Worm (Caenorhabditis elegans) whole organism, late embryonic: Measurements from ENCODE around the gene T10H9.1.

Experiments
- ama-1 ChIP-seq: fragments of 150-350 bp; optimal IDR thresholded peaks from 2 replicates; lab custom pipeline; 2014
- nhr-11 ChIP-seq: fragments of 150-350 bp; optimal IDR thresholded peaks from 2 replicates; lab custom pipeline; 2014; ENCODE audit warnings: missing biosample characterization, missing genetic modification characterization
- rnt-1 ChIP-seq: sonication (generic microtip); optimal IDR thresholded peaks from 2 replicates; lab custom pipeline; 2016; ENCODE audit warnings: missing genetic modification characterization, missing compliant biosample characterization
- tbx-2 ChIP-seq: sonication (generic microtip); optimal IDR thresholded peaks from 2 replicates; lab custom pipeline; 2016; ENCODE audit warnings: missing genetic modification characterization, missing compliant biosample characterization

ce11 chrV:6683282-6683681 lies 33.9 kb downstream of the T10H9.1 start:
- TF ChIP-seq rnt-1 (tag; lab: Kevin White, UChicago) = no peak
- TF ChIP-seq ama-1 = no peak
- TF ChIP-seq nhr-11 (tag; lab: Kevin White, UChicago) = no peak
- no peak for TF ChIP-seq tbx-2 (tag; lab: Kevin White, UChicago)
